Worm (Caenorhabditis elegans) whole organism, L3 larva: Measurements from ENCODE around the gene B0507.6.
"Not testable (repeated sequence)": the region's sequence is repeated elsewhere in the genome, so short reads cannot be mapped to it uniquely, and the experiment has no call there.

Source experiments
- aly-2 ChIP-seq: fragments of 150-350 bp; optimal IDR thresholded peaks from 2 replicates; lab custom pipeline; 2014; ENCODE audit warnings: missing biosample characterization, missing genetic modification characterization
- ama-1 ChIP-seq: fragments of 150-350 bp; optimal IDR thresholded peaks from 2 replicates; lab custom pipeline; 2018
- ceh-16 ChIP-seq: sonication (generic microtip); optimal IDR thresholded peaks from 2 replicates; lab custom pipeline; 2017; ENCODE audit warnings: missing biosample characterization, missing genetic modification characterization
- ceh-28 ChIP-seq: fragments of 150-350 bp; optimal IDR thresholded peaks from 2 replicates; lab custom pipeline; 2014; ENCODE audit warnings: missing biosample characterization, missing genetic modification reagents, missing genetic modification characterization
- daf-12 ChIP-seq: fragments of 150-350 bp; optimal IDR thresholded peaks from 2 replicates; lab custom pipeline; 2014; ENCODE audit warnings: missing biosample characterization, missing genetic modification reagents, missing genetic modification characterization
- egl-27 ChIP-seq: sonication (generic microtip); optimal IDR thresholded peaks from 4 replicates; lab custom pipeline; 2017; ENCODE audit warnings: missing biosample characterization, missing genetic modification reagents, missing genetic modification characterization
- egl-5 ChIP-seq: fragments of 150-350 bp; optimal IDR thresholded peaks from 2 replicates; lab custom pipeline; 2017; ENCODE audit warnings: missing biosample characterization, missing genetic modification reagents, missing genetic modification characterization, inconsistent platforms
- elt-1 ChIP-seq: fragments of 150-350 bp; optimal IDR thresholded peaks from 2 replicates; lab custom pipeline; 2014; ENCODE audit warnings: missing biosample characterization, missing genetic modification characterization
- elt-2 ChIP-seq: sonication (generic microtip); optimal IDR thresholded peaks from 2 replicates; lab custom pipeline; 2016; ENCODE audit warnings: missing genetic modification reagents, mild to moderate bottlenecking, missing genetic modification characterization, missing compliant biosample characterization
- eor-1 ChIP-seq, 2 experiments: fragments of 150-350 bp; optimal IDR thresholded peaks; 2 replicates each; lab custom pipeline; 2014 to 2018; ENCODE audit warnings: missing biosample characterization in 2 of 2, missing genetic modification characterization in 2 of 2
- fkh-10 ChIP-seq: sonication (generic microtip); optimal IDR thresholded peaks from 2 replicates; lab custom pipeline; 2017; ENCODE audit warnings: missing biosample characterization, missing genetic modification reagents, missing genetic modification characterization
- fkh-2 ChIP-seq: fragments of 150-350 bp; optimal IDR thresholded peaks from 2 replicates; lab custom pipeline; 2014; ENCODE audit warnings: missing biosample characterization, missing genetic modification reagents, missing genetic modification characterization
- fos-1 ChIP-seq: fragments of 150-350 bp; optimal IDR thresholded peaks from 2 replicates; lab custom pipeline; 2014; ENCODE audit warnings: missing biosample characterization, missing genetic modification characterization
- hmg-11 ChIP-seq: sonication (generic microtip); optimal IDR thresholded peaks from 2 replicates; lab custom pipeline; 2016; ENCODE audit warnings: missing genetic modification characterization, missing compliant biosample characterization
- jun-1 ChIP-seq: fragments of 150-350 bp; optimal IDR thresholded peaks from 2 replicates; lab custom pipeline; 2014; ENCODE audit warnings: missing biosample characterization, missing genetic modification reagents, missing genetic modification characterization
- lin-15B ChIP-seq: fragments of 150-350 bp; optimal IDR thresholded peaks from 2 replicates; lab custom pipeline; 2014; ENCODE audit warnings: missing biosample characterization, missing genetic modification characterization
- lsy-12 ChIP-seq: sonication (generic microtip); optimal IDR thresholded peaks from 2 replicates; lab custom pipeline; 2016; ENCODE audit warnings: mild to moderate bottlenecking, missing genetic modification characterization, missing compliant biosample characterization
- mml-1 ChIP-seq: fragments of 150-350 bp; sonication (generic microtip); optimal IDR thresholded peaks from 3 replicates; lab custom pipeline; 2014; ENCODE audit warnings: missing biosample characterization, missing genetic modification characterization
- nfya-1 ChIP-seq: sonication (generic microtip); optimal IDR thresholded peaks from 2 replicates; lab custom pipeline; 2017; ENCODE audit warnings: missing genetic modification characterization, mild to moderate bottlenecking, missing compliant biosample characterization, antibody characterized with exemption, moderate library complexity; ENCODE audit not compliant: insufficient read depth
- nhr-11 ChIP-seq: fragments of 150-350 bp; optimal IDR thresholded peaks from 2 replicates; lab custom pipeline; 2014; ENCODE audit warnings: missing biosample characterization, missing genetic modification characterization
- nhr-12 ChIP-seq: fragments of 150-350 bp; optimal IDR thresholded peaks from 2 replicates; lab custom pipeline; 2014; ENCODE audit warnings: missing biosample characterization, missing genetic modification characterization
- nhr-23 ChIP-seq: fragments of 150-350 bp; optimal IDR thresholded peaks from 2 replicates; lab custom pipeline; 2014; ENCODE audit warnings: missing biosample characterization, missing genetic modification reagents, missing genetic modification characterization
- nhr-237 ChIP-seq: fragments of 150-350 bp; optimal IDR thresholded peaks from 2 replicates; lab custom pipeline; 2014; ENCODE audit warnings: missing biosample characterization, missing genetic modification characterization
- nhr-25 ChIP-seq: sonication (generic microtip); optimal IDR thresholded peaks from 2 replicates; lab custom pipeline; 2017; ENCODE audit warnings: missing biosample characterization, missing genetic modification characterization
- nhr-28 ChIP-seq: fragments of 150-350 bp; optimal IDR thresholded peaks from 2 replicates; lab custom pipeline; 2014; ENCODE audit warnings: missing biosample characterization, missing genetic modification characterization
- nhr-67 ChIP-seq: fragments of 150-350 bp; optimal IDR thresholded peaks from 2 replicates; lab custom pipeline; 2014; ENCODE audit warnings: missing biosample characterization, missing genetic modification characterization
- nhr-76 ChIP-seq: fragments of 150-350 bp; sonication (generic microtip); optimal IDR thresholded peaks from 5 replicates; lab custom pipeline; 2014; ENCODE audit warnings: missing biosample characterization, missing genetic modification characterization
- nhr-77 ChIP-seq: fragments of 150-350 bp; optimal IDR thresholded peaks from 2 replicates; lab custom pipeline; 2014; ENCODE audit warnings: missing biosample characterization, missing genetic modification characterization
- pha-4 ChIP-seq: fragments of 150-350 bp; optimal IDR thresholded peaks from 2 replicates; lab custom pipeline; 2014; ENCODE audit warnings: missing biosample characterization, missing genetic modification reagents, missing genetic modification characterization
- sea-2 ChIP-seq: fragments of 150-350 bp; sonication (generic microtip); optimal IDR thresholded peaks from 4 replicates; lab custom pipeline; 2014; ENCODE audit warnings: missing biosample characterization, missing genetic modification reagents, missing genetic modification characterization
- snpc-4 ChIP-seq: fragments of 150-350 bp; optimal IDR thresholded peaks from 2 replicates; lab custom pipeline; 2014; ENCODE audit warnings: missing biosample characterization, missing genetic modification characterization
- unc-39 ChIP-seq: sonication (generic microtip); optimal IDR thresholded peaks from 4 replicates; lab custom pipeline; 2017; ENCODE audit warnings: missing biosample characterization, missing genetic modification characterization
- unc-62 ChIP-seq: fragments of 150-350 bp; sonication (generic microtip); optimal IDR thresholded peaks from 4 replicates; lab custom pipeline; 2014; ENCODE audit warnings: missing biosample characterization, missing genetic modification reagents, missing genetic modification characterization
- zag-1 ChIP-seq: fragments of 150-350 bp; optimal IDR thresholded peaks from 2 replicates; lab custom pipeline; 2014; ENCODE audit warnings: missing biosample characterization, missing genetic modification characterization
- ztf-11 ChIP-seq: fragments of 150-350 bp; optimal IDR thresholded peaks from 2 replicates; lab custom pipeline; 2014; ENCODE audit warnings: missing biosample characterization, missing genetic modification characterization
- ztf-4 ChIP-seq: fragments of 150-350 bp; optimal IDR thresholded peaks from 2 replicates; lab custom pipeline; 2014; ENCODE audit warnings: missing biosample characterization, missing genetic modification characterization

B0507.6 gene

ce11 chrV:8745858-8746257 lies at the start of gene B0507.6:
Gene B0507.6 (plus strand): TSS chrV:8746158.
- TF ChIP-seq hmg-11 (no peak), egl-27 (tag; lab: Kevin White, UChicago) (no peak), egl-5 (no peak), nfya-1 (tag; lab: Kevin White, UChicago) (no peak), lsy-12 (tag; lab: Kevin White, UChicago) (no peak), jun-1 (tag; lab: Kevin White, UChicago) (no peak), nhr-12 (tag; lab: Kevin White, UChicago) (no peak), unc-39 (no peak), pha-4 (no peak), ceh-16 (tag; lab: Kevin White, UChicago) (no peak), nhr-77 (tag; lab: Kevin White, UChicago) (no peak)

- TF ChIP-seq egl-5; ztf-4 (tag; lab: Kevin White, UChicago); jun-1 (tag; lab: Kevin White, UChicago): not testable (repeated sequence)
These were observed 49.7 kb upstream of the B0507.6 start, which contains the start of gene ZC190.10 for ce11 chrV:8696218-8696617. Gene ZC190.10 (minus strand): TSS chrV:8696318.

- TF ChIP-seq nhr-23 (tag; lab: Kevin White, UChicago): no peak
- no peak for TF ChIP-seq lin-15B (tag; lab: Kevin White, UChicago)
- TF ChIP-seq pha-4: no peak
- TF ChIP-seq mml-1 (tag; lab: Kevin White, UChicago): no peak
- TF ChIP-seq unc-62 (GFP tag; lab: Kevin White, UChicago): no peak
- TF ChIP-seq zag-1 (tag; lab: Kevin White, UChicago): no peak
- TF ChIP-seq sea-2 (GFP tag; lab: Kevin White, UChicago): no peak
- no peak for TF ChIP-seq nhr-25
- TF ChIP-seq nhr-77 (tag; lab: Kevin White, UChicago): no peak
- TF ChIP-seq daf-12 (tag; lab: Kevin White, UChicago): no peak
- no peak for TF ChIP-seq nhr-11 (tag; lab: Kevin White, UChicago)
- TF ChIP-seq, all 47 proteins: peak for 0
These were observed 34.0 kb upstream of the B0507.6 start, which contains the start of gene ZC178.2 for ce11 chrV:8711910-8712309. Gene ZC178.2 (minus strand): TSS chrV:8712010.

ce11 chrV:8716175-8716574 lies 29.8 kb upstream of the B0507.6 start, which contains the start of gene glr-5:
Gene glr-5 (plus strand): TSS chrV:8716495.
- TF ChIP-seq elt-2 (tag; lab: Kevin White, UChicago) (no peak), nhr-237 (tag; lab: Kevin White, UChicago) (no peak), fkh-10 (GFP tag; lab: Kevin White, UChicago) (no peak), eor-1 (tag; optimal IDR thresholded peaks at IDR 0.05; lab: Kevin White, UChicago) (no peak), mml-1 (tag; lab: Kevin White, UChicago) (no peak), nfya-1 (tag; lab: Kevin White, UChicago) (no peak), ceh-28 (tag; lab: Kevin White, UChicago) (no peak), nhr-12 (tag; lab: Kevin White, UChicago) (no peak), nhr-76 (tag; lab: Kevin White, UChicago) (no peak), nhr-67 (no peak), jun-1 (tag; lab: Kevin White, UChicago) (no peak), snpc-4 (tag; lab: Kevin White, UChicago) (no peak), nhr-28 (no peak), fkh-2 (tag; lab: Kevin White, UChicago) (no peak), ama-1 (lab: Kevin White, UChicago) (no peak), elt-1 (tag; lab: Kevin White, UChicago) (no peak), aly-2 (no peak), daf-12 (tag; lab: Kevin White, UChicago) (no peak), ztf-11 (no peak)

ce11 chrV:8718399-8718798 lies 27.6 kb upstream of the B0507.6 start:
- TF ChIP-seq zag-1 (tag; lab: Kevin White, UChicago) (no peak), nhr-11 (tag; lab: Kevin White, UChicago) (no peak), eor-1 (tag; optimal IDR thresholded peaks at IDR 0.05; lab: Kevin White, UChicago) (no peak), jun-1 (tag; lab: Kevin White, UChicago) (no peak), mml-1 (tag; lab: Kevin White, UChicago) (no peak), ztf-4 (tag; lab: Kevin White, UChicago) (no peak), unc-39 (no peak), sea-2 (GFP tag; lab: Kevin White, UChicago) (no peak), fos-1 (tag; lab: Kevin White, UChicago) (no peak), lin-15B (tag; lab: Kevin White, UChicago) (no peak)
